Fruit fly (Drosophila melanogaster): Measurements from ENCODE around the gene CG17646.

- TF ChIP-seq Dll (optimal IDR thresholded peaks at IDR 0.05): no peak
- TF ChIP-seq CG8478 (optimal IDR thresholded peaks at IDR 0.05): no peak
- TF ChIP-seq pan (optimal IDR thresholded peaks at IDR 0.05): peak; percentile 49
- TF ChIP-seq usp (GFP tag; optimal IDR thresholded peaks at IDR 0.05): no peak
Observed at dm6 chr2L:1737057-1737581, 4.8 kb downstream of the CG17646 start.
